Fruit fly (Drosophila melanogaster) whole organism, embryonic: ENCODE measurements around the gene CG31100.

Experiments
- BEAF-32 ChIP-seq: fragments of 200-800 bp; sonication (Bioruptor generic); optimal IDR thresholded peaks from 3 replicates; lab custom pipeline; 2017; ENCODE audit warnings: missing biosample characterization, missing genetic modification characterization, mild to moderate bottlenecking, moderate library complexity, missing genetic modification reagents
- Bdp1 ChIP-seq: fragments of 200-800 bp; sonication (Bioruptor generic); optimal IDR thresholded peaks from 3 replicates; lab custom pipeline; 2016; ENCODE audit warnings: missing biosample characterization, missing genetic modification characterization
- Bteb2 ChIP-seq: fragments of 200-800 bp; sonication (Bioruptor generic); optimal IDR thresholded peaks from 2 replicates; lab custom pipeline; 2016; ENCODE audit warnings: missing biosample characterization, missing genetic modification characterization
- CG11695 ChIP-seq: fragments of 200-800 bp; sonication (Bioruptor generic); IDR thresholded peaks from 3 replicates; pipeline ENCODE4 v1.3.6; 2022; ENCODE audit warnings: missing biosample characterization, missing genetic modification characterization
- CG11696 ChIP-seq: fragments of 200-800 bp; sonication (Bioruptor generic); IDR thresholded peaks from 2 replicates; pipeline ENCODE4 v1.3.6; 2022; ENCODE audit warnings: missing biosample characterization, missing genetic modification characterization
- CG12942 ChIP-seq: fragments of 200-800 bp; sonication (Bioruptor generic); optimal IDR thresholded peaks from 3 replicates; lab custom pipeline; 2016; ENCODE audit warnings: missing biosample characterization, missing genetic modification characterization
- CG14441 ChIP-seq: fragments of 200-800 bp; sonication (Bioruptor generic); IDR thresholded peaks from 2 replicates; pipeline ENCODE4 v1.3.6; 2022; ENCODE audit warnings: missing biosample characterization, missing genetic modification characterization
- CG14860 ChIP-seq: fragments of 200-800 bp; sonication (Bioruptor generic); IDR thresholded peaks from 3 replicates; pipeline ENCODE4 v1.3.6; 2022; ENCODE audit warnings: missing biosample characterization, missing genetic modification characterization; ENCODE audit not compliant: partially characterized antibody
- CG1529 ChIP-seq: fragments of 200-800 bp; sonication (Bioruptor generic); optimal IDR thresholded peaks from 3 replicates; lab custom pipeline; 2018; ENCODE audit warnings: missing biosample characterization, missing genetic modification characterization
- CG16813 ChIP-seq: fragments of 200-800 bp; sonication (Bioruptor generic); IDR thresholded peaks from 3 replicates; pipeline ENCODE4 v1.3.6; 2022; ENCODE audit warnings: missing biosample characterization, missing genetic modification characterization; ENCODE audit not compliant: partially characterized antibody
- CG2116 ChIP-seq: fragments of 200-800 bp; sonication (Bioruptor generic); optimal IDR thresholded peaks from 3 replicates; lab custom pipeline; 2018; ENCODE audit warnings: missing biosample characterization, mild to moderate bottlenecking, missing genetic modification characterization
- CG31365 ChIP-seq: fragments of 200-800 bp; sonication (Bioruptor generic); optimal IDR thresholded peaks from 2 replicates; lab custom pipeline; 2018; ENCODE audit warnings: missing biosample characterization, mild to moderate bottlenecking, missing genetic modification characterization
- CG3726 ChIP-seq: fragments of 200-800 bp; sonication (Bioruptor generic); IDR thresholded peaks from 3 replicates; pipeline ENCODE4, ENCODE4 v1.3.6; 2022; ENCODE audit warnings: missing biosample characterization, missing genetic modification characterization
- CG6854 ChIP-seq: fragments of 200-800 bp; sonication (Bioruptor generic); optimal IDR thresholded peaks from 3 replicates; lab custom pipeline; 2017; ENCODE audit warnings: missing biosample characterization, mild to moderate bottlenecking, missing genetic modification characterization
- CG8281 ChIP-seq: fragments of 200-800 bp; sonication (Bioruptor generic); optimal IDR thresholded peaks from 2 replicates; lab custom pipeline; 2018; ENCODE audit warnings: missing biosample characterization, mild to moderate bottlenecking, missing genetic modification characterization, moderate library complexity
- CG8765 ChIP-seq: fragments of 200-800 bp; sonication (Bioruptor generic); IDR thresholded peaks from 2 replicates; pipeline ENCODE4 v1.3.6; 2022; ENCODE audit warnings: missing biosample characterization, missing genetic modification characterization
- CG8924 ChIP-seq: fragments of 200-800 bp; optimal IDR thresholded peaks from 3 replicates; lab custom pipeline; 2019; ENCODE audit warnings: missing biosample characterization, mild to moderate bottlenecking, missing genetic modification characterization, moderate library complexity
- CG9609 ChIP-seq: fragments of 200-800 bp; sonication (Bioruptor generic); optimal IDR thresholded peaks from 3 replicates; lab custom pipeline; 2016; ENCODE audit warnings: missing biosample characterization, missing genetic modification characterization
- Scr ChIP-seq: fragments of 200-800 bp; sonication (Bioruptor generic); IDR thresholded peaks from 2 replicates; pipeline ENCODE4 v1.3.6; 2022; ENCODE audit warnings: missing biosample characterization, missing genetic modification characterization; ENCODE audit not compliant: partially characterized antibody
- Ssrp ChIP-seq: fragments of 200-800 bp; sonication (Bioruptor generic); optimal IDR thresholded peaks from 2 replicates; lab custom pipeline; 2018; ENCODE audit warnings: missing biosample characterization, mild to moderate bottlenecking, missing genetic modification characterization, moderate library complexity
- Tbp ChIP-seq: fragments of >200 bp; optimal IDR thresholded peaks from 2 replicates; lab custom pipeline; 2018; ENCODE audit warnings: missing biosample characterization, missing genetic modification characterization
- Xbp1 ChIP-seq: fragments of 200-800 bp; sonication (Bioruptor generic); optimal IDR thresholded peaks from 3 replicates; lab custom pipeline; 2016; ENCODE audit warnings: missing biosample characterization, mild to moderate bottlenecking, missing genetic modification characterization
- YL-1 ChIP-seq: fragments of 200-800 bp; sonication (Bioruptor generic); optimal IDR thresholded peaks from 3 replicates; lab custom pipeline; 2017; ENCODE audit warnings: missing biosample characterization, mild to moderate bottlenecking, missing genetic modification characterization
- ac ChIP-seq: fragments of 200-800 bp; sonication (Bioruptor generic); optimal IDR thresholded peaks from 3 replicates; lab custom pipeline; 2017; ENCODE audit warnings: missing biosample characterization, mild to moderate bottlenecking, missing genetic modification characterization
- bcd ChIP-seq: fragments of 200-800 bp; sonication (Bioruptor generic); optimal IDR thresholded peaks from 2 replicates; lab custom pipeline; 2017; ENCODE audit warnings: missing biosample characterization, mild to moderate bottlenecking, missing genetic modification characterization
- caup ChIP-seq: fragments of 200-800 bp; sonication (Bioruptor generic); optimal IDR thresholded peaks from 3 replicates; lab custom pipeline; 2017; ENCODE audit warnings: missing biosample characterization, mild to moderate bottlenecking, missing genetic modification characterization, moderate library complexity; ENCODE audit not compliant: severe bottlenecking
- cg ChIP-seq: fragments of 200-800 bp; sonication (Bioruptor generic); optimal IDR thresholded peaks from 3 replicates; lab custom pipeline; 2019; ENCODE audit warnings: missing biosample characterization, mild to moderate bottlenecking, missing genetic modification characterization, moderate library complexity
- ci ChIP-seq: fragments of 200-800 bp; sonication (Bioruptor generic); IDR thresholded peaks from 3 replicates; pipeline ENCODE4 v1.3.6; 2022; ENCODE audit warnings: missing biosample characterization, missing genetic modification characterization
- dimm ChIP-seq: fragments of 200-800 bp; sonication (Bioruptor generic); IDR thresholded peaks from 2 replicates; pipeline ENCODE4 v1.3.6; 2022; ENCODE audit warnings: missing biosample characterization, missing genetic modification characterization
- emc ChIP-seq: fragments of 200-800 bp; sonication (Bioruptor generic); optimal IDR thresholded peaks from 2 replicates; lab custom pipeline; 2016; ENCODE audit warnings: missing biosample characterization, missing genetic modification characterization
- gce ChIP-seq: fragments of 200-800 bp; sonication (Bioruptor generic); IDR thresholded peaks from 3 replicates; pipeline ENCODE4 v1.3.6; 2022; ENCODE audit warnings: missing biosample characterization, missing genetic modification characterization
- gt ChIP-seq: fragments of 200-800 bp; sonication (Bioruptor generic); IDR thresholded peaks from 2 replicates; pipeline ENCODE4 v1.3.6; 2022; ENCODE audit warnings: missing biosample characterization, missing genetic modification characterization
- her ChIP-seq: fragments of 200-800 bp; sonication (Bioruptor generic); optimal IDR thresholded peaks from 2 replicates; lab custom pipeline; 2016; ENCODE audit warnings: missing biosample characterization, missing genetic modification characterization
- insv ChIP-seq, 2 experiments: fragments of 200-800 bp; sonication (Bioruptor generic); optimal IDR thresholded peaks; 3 replicates each; lab custom pipeline; 2016 to 2018; ENCODE audit warnings: missing biosample characterization in 2 of 2, missing genetic modification characterization in 2 of 2
- inv ChIP-seq: fragments of 200-800 bp; sonication (Bioruptor generic); IDR thresholded peaks from 2 replicates; pipeline ENCODE4 v1.3.6; 2022; ENCODE audit warnings: missing biosample characterization, missing genetic modification characterization; ENCODE audit not compliant: partially characterized antibody
- ken ChIP-seq: fragments of 200-800 bp; sonication (Bioruptor generic); IDR thresholded peaks from 3 replicates; pipeline ENCODE4 v1.3.6; 2022; ENCODE audit warnings: missing biosample characterization, missing genetic modification characterization
- klu ChIP-seq: fragments of 200-800 bp; sonication (Bioruptor generic); IDR thresholded peaks from 2 replicates; pipeline ENCODE4 v1.3.6; 2022; ENCODE audit warnings: missing biosample characterization, missing genetic modification characterization
- lab ChIP-seq: fragments of 200-800 bp; sonication (Bioruptor generic); optimal IDR thresholded peaks from 3 replicates; lab custom pipeline; 2017; ENCODE audit warnings: missing biosample characterization, missing genetic modification characterization, mild to moderate bottlenecking, moderate library complexity, missing genetic modification reagents
- lbe ChIP-seq: fragments of 200-800 bp; sonication (Bioruptor generic); optimal IDR thresholded peaks from 2 replicates; lab custom pipeline; 2016; ENCODE audit warnings: missing biosample characterization, mild to moderate bottlenecking, missing genetic modification characterization
- mam ChIP-seq: fragments of 200-800 bp; sonication (Bioruptor generic); optimal IDR thresholded peaks from 3 replicates; lab custom pipeline; 2016; ENCODE audit warnings: missing biosample characterization, missing genetic modification characterization
- pb ChIP-seq: fragments of 200-800 bp; sonication (Bioruptor generic); optimal IDR thresholded peaks from 3 replicates; lab custom pipeline; 2016; ENCODE audit warnings: missing biosample characterization, missing genetic modification characterization
- peb ChIP-seq: fragments of 200-800 bp; sonication (Bioruptor generic); IDR thresholded peaks from 2 replicates; pipeline ENCODE4 v1.3.6; 2022; ENCODE audit warnings: missing biosample characterization, missing genetic modification characterization
- pnt ChIP-seq: fragments of 200-800 bp; sonication (Bioruptor generic); optimal IDR thresholded peaks from 3 replicates; lab custom pipeline; 2016; ENCODE audit warnings: missing biosample characterization, missing genetic modification characterization
- rib ChIP-seq: fragments of 200-800 bp; sonication (Bioruptor generic); IDR thresholded peaks from 2 replicates; pipeline ENCODE4 v1.3.6; 2022; ENCODE audit warnings: missing biosample characterization, missing genetic modification characterization
- sens ChIP-seq: fragments of 200-800 bp; sonication (Bioruptor generic); peaks from one replicate; lab custom pipeline; 2016; ENCODE audit warnings: missing biosample characterization, missing genetic modification characterization
- sens-2 ChIP-seq: fragments of 200-800 bp; sonication (Bioruptor generic); IDR thresholded peaks from 2 replicates; pipeline ENCODE4 v1.3.6; 2022; ENCODE audit warnings: missing biosample characterization, missing genetic modification characterization
- sisA ChIP-seq: fragments of 200-800 bp; sonication (Bioruptor generic); IDR thresholded peaks from 2 replicates; pipeline ENCODE4 v1.3.6; 2022; ENCODE audit warnings: missing biosample characterization, missing genetic modification characterization
- sna ChIP-seq: fragments of 200-800 bp; sonication (Bioruptor generic); IDR thresholded peaks from 2 replicates; pipeline ENCODE4 v1.3.6; 2022; ENCODE audit warnings: missing biosample characterization, missing genetic modification characterization; ENCODE audit not compliant: partially characterized antibody
- tin ChIP-seq: fragments of 200-800 bp; sonication (Bioruptor generic); optimal IDR thresholded peaks from 3 replicates; lab custom pipeline; 2016; ENCODE audit warnings: missing biosample characterization, missing genetic modification characterization
- tio ChIP-seq: fragments of 200-800 bp; sonication (Bioruptor generic); optimal IDR thresholded peaks from 2 replicates; lab custom pipeline; 2017; ENCODE audit warnings: missing biosample characterization, missing genetic modification characterization, inconsistent platforms
- usp ChIP-seq: fragments of >200 bp; optimal IDR thresholded peaks from 2 replicates; lab custom pipeline; 2017; ENCODE audit warnings: missing biosample characterization, missing genetic modification characterization

CG31100 gene

DNA sequence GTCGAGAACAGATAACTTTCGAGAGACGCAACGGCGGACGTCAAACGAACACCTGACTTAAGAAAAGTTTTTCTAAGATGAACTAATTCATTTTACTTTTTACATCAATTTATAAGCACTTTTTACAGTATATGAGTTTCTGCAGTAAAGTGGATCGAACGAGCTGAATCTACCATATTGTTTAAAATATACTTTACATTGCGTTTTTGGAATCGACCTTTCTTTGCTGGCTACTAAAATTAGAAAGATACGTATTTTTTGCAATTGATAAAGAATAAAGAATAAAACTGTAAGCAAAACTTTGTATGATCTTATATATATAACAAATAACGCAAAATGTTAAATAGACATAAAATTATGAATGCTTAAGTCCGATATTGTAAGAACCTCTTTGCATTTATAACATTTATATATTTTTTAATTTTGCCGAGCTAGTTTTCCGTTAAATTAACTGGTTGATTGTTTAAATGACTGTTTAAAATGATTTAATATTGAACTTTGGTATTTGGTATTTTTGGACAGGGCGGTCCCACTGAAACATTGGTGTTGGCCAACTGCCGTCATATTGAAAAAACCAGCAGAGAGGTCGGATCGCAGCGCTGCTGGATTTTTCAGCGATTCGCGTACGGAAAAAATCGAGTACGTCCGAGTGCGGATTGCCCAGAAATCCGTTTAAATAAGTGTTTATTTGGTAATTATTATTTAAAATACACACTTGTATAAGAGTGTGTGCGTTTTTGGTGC lies 48.7 kb upstream of the CG31100 start, which contains the start of gene Kdm2 (continued):
- TF ChIP-seq dimm (GFP tag; lab: Robert Waterston, UW) (no peak), ac (GFP tag; lab: Kevin White, UChicago) (no peak), CG11696 (GFP tag; lab: Robert Waterston, UW) (no peak), caup (GFP tag; lab: Kevin White, UChicago) (peak; percentile 9), insv (GFP tag; optimal IDR thresholded peaks at IDR 0.05; lab: Kevin White, UChicago) (peak in 1 of 2 experiments; percentile 36), her (GFP tag; lab: Kevin White, UChicago) (no peak), CG8924 (peak; percentile 66), BEAF-32 (GFP tag; lab: Kevin White, UChicago) (peak; percentile 13), CG14860 (no peak), YL-1 (GFP tag; lab: Kevin White, UChicago) (peak; percentile 70), bcd (GFP tag; lab: Kevin White, UChicago) (no peak), cg (no peak), CG9609 (no peak), Bteb2 (GFP tag; lab: Kevin White, UChicago) (no peak), ci (GFP tag; lab: Robert Waterston, UW) (no peak), CG6854 (GFP tag; lab: Kevin White, UChicago) (no peak), ken (GFP tag; lab: Robert Waterston, UW) (no peak), pnt (GFP tag; lab: Kevin White, UChicago) (no peak), gt (GFP tag; lab: Robert Waterston, UW) (no peak), CG3726 (no peak), tin (no peak), CG2116 (peak; percentile 23), klu (GFP tag; lab: Robert Waterston, UW) (no peak), rib (GFP tag; lab: Robert Waterston, UW) (no peak), inv (GFP tag; lab: Robert Waterston, UW) (no peak), usp (GFP tag; lab: Kevin White, UChicago) (no peak), CG12942 (no peak), CG8281 (tag; lab: Kevin White, UChicago) (peak; percentile 18), CG16813 (GFP tag; lab: Robert Waterston, UW) (no peak), gce (GFP tag; lab: Robert Waterston, UW) (no peak), CG1529 (GFP tag; lab: Kevin White, UChicago) (no peak), lbe (GFP tag; lab: Kevin White, UChicago) (peak; percentile 4), CG14441 (no peak), Scr (GFP tag; lab: Robert Waterston, UW) (no peak), peb (GFP tag; lab: Robert Waterston, UW) (no peak), pb (GFP tag; lab: Kevin White, UChicago) (no peak), sna (GFP tag; lab: Robert Waterston, UW) (no peak), CG8765 (GFP tag; lab: Robert Waterston, UW) (no peak), mam (GFP tag; lab: Kevin White, UChicago) (no peak), Xbp1 (GFP tag; lab: Kevin White, UChicago) (no peak), tio (GFP tag; lab: Kevin White, UChicago) (no peak), CG11695 (GFP tag; lab: Robert Waterston, UW) (no peak), lab (GFP tag; lab: Kevin White, UChicago) (peak; percentile 45), sisA (GFP tag; lab: Robert Waterston, UW) (no peak), sens-2 (GFP tag; lab: Robert Waterston, UW) (no peak), emc (GFP tag; lab: Kevin White, UChicago) (no peak), CG31365 (peak; percentile 7), Ssrp (tag; lab: Kevin White, UChicago) (no peak), sens (GFP tag; lab: Kevin White, UChicago) (peak; percentile 73), Tbp (GFP tag; lab: Kevin White, UChicago) (no peak), Bdp1 (GFP tag; lab: Kevin White, UChicago) (no peak)
